Worm (Caenorhabditis elegans) whole organism, mixed stage, embryonic: Measurements from ENCODE around the gene clc-11.

Experiments
- ceh-43 ChIP-seq: fragments of 200-800 bp; sonication (Bioruptor generic); optimal IDR thresholded peaks from 2 replicates; lab custom pipeline; 2018; ENCODE audit warnings: mild to moderate bottlenecking, missing genetic modification characterization, moderate library complexity, missing compliant biosample characterization
- lin-13 ChIP-seq: fragments of 150-350 bp; optimal IDR thresholded peaks from 2 replicates; lab custom pipeline; 2014; ENCODE audit warnings: missing biosample characterization, missing genetic modification characterization
- lsy-2 ChIP-seq: fragments of 150-350 bp; optimal IDR thresholded peaks from 2 replicates; lab custom pipeline; 2014; ENCODE audit warnings: missing biosample characterization, missing genetic modification characterization
- mep-1 ChIP-seq: fragments of 150-350 bp; optimal IDR thresholded peaks from 2 replicates; lab custom pipeline; 2017; ENCODE audit warnings: missing biosample characterization, missing genetic modification reagents, missing genetic modification characterization, inconsistent platforms
- nhr-2 ChIP-seq: fragments of 150-350 bp; optimal IDR thresholded peaks from 2 replicates; lab custom pipeline; 2014; ENCODE audit warnings: missing biosample characterization, missing genetic modification characterization
- nhr-237 ChIP-seq: fragments of 150-350 bp; optimal IDR thresholded peaks from 2 replicates; lab custom pipeline; 2014; ENCODE audit warnings: missing biosample characterization, missing genetic modification characterization
- sptf-1 ChIP-seq: sonication (generic microtip); optimal IDR thresholded peaks from 2 replicates; lab custom pipeline; 2017; ENCODE audit warnings: mild to moderate bottlenecking, missing genetic modification characterization, moderate library complexity, missing compliant biosample characterization
- unc-62 ChIP-seq: fragments of 150-350 bp; optimal IDR thresholded peaks from 2 replicates; lab custom pipeline; 2014; ENCODE audit warnings: missing biosample characterization, missing genetic modification reagents, missing genetic modification characterization

DNA sequence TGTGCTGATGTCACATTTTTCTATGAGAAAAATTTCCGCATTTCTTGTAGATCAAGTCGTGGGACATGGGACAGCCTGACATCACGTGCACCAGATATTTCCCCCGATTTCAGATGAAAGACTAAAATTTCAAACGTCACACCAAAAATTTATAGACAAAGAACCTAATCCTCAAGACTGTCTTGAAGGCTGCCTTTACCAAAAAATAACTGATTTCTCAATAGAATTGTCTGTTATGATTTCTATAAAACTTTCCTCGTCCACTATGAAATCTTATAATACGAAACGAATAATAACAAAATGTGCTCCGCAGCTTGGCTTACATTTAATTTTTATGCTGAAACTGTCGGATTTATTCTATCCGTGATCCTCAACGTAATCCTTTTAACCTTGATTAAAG lies 40.9 kb upstream of the clc-11 start, which contains the start of gene str-106:
- TF ChIP-seq unc-62, result no peak
- no peak for TF ChIP-seq sptf-1 (tag; lab: Kevin White, UChicago)
- no peak for TF ChIP-seq lin-13 (tag; lab: Kevin White, UChicago)
- TF ChIP-seq ceh-43 (GFP tag; lab: Kevin White, UChicago), result no peak
- no peak for TF ChIP-seq mep-1
- no peak for TF ChIP-seq lsy-2
- no peak for TF ChIP-seq nhr-2 (tag; lab: Kevin White, UChicago)
- TF ChIP-seq nhr-237, result no peak
